Fruit fly (Drosophila melanogaster): ENCODE measurements around the gene CG43127.

DNA sequence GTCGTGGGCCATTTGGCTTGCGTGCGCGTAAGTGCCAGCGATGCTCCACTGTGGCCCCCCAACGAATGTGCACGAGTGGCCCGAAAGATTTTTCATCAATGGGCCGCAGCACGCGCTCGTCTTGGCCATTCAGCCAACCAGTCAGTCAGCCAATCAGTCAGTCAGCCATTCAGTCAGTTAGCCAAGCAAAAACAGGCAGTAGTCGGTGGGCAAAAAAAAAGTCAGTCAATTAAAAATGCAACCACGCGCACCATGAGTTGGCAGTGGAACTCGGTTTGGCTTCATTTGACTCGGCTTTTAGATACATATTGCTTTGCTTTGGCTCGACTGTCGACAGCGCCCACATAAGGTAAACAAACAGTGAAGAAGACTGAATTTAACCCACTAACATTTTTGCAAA, 20.6 kb upstream of the CG43127 start:
- TF ChIP-seq CTCF (optimal IDR thresholded peaks at IDR 0.05) = no peak
- TF ChIP-seq CG8478 (optimal IDR thresholded peaks at IDR 0.05) = no peak
